Fruit fly (Drosophila melanogaster) whole organism, embryonic: ENCODE data around the gene Ccp84Ad.

ENCODE experiments used
- Awh ChIP-seq: fragments of 200-800 bp; sonication (Bioruptor generic); IDR thresholded peaks from 2 replicates; pipeline ENCODE4, ENCODE4 v1.3.6; 2022; ENCODE audit warnings: missing biosample characterization, missing genetic modification characterization
- BEAF-32 ChIP-seq: fragments of 200-800 bp; sonication (Bioruptor generic); optimal IDR thresholded peaks from 3 replicates; lab custom pipeline; 2017; ENCODE audit warnings: missing biosample characterization, missing genetic modification characterization, mild to moderate bottlenecking, moderate library complexity, missing genetic modification reagents
- CG10366 ChIP-seq: fragments of 200-800 bp; sonication (Bioruptor generic); IDR thresholded peaks from 2 replicates; pipeline ENCODE4 v1.3.6; 2022; ENCODE audit warnings: missing biosample characterization, missing genetic modification characterization
- CG10462 ChIP-seq: fragments of 200-800 bp; sonication (Bioruptor generic); optimal IDR thresholded peaks from 2 replicates; lab custom pipeline; 2016; ENCODE audit warnings: missing biosample characterization, missing genetic modification characterization
- CG10654 ChIP-seq: fragments of 200-800 bp; sonication (Bioruptor generic); optimal IDR thresholded peaks from 2 replicates; lab custom pipeline; 2016; ENCODE audit warnings: missing biosample characterization, missing genetic modification characterization
- CG10959 ChIP-seq: fragments of 200-800 bp; sonication (Bioruptor generic); IDR thresholded peaks from 2 replicates; pipeline ENCODE4 v1.3.6; 2022; ENCODE audit warnings: missing biosample characterization, missing genetic modification characterization
- CG11695 ChIP-seq: fragments of 200-800 bp; sonication (Bioruptor generic); IDR thresholded peaks from 3 replicates; pipeline ENCODE4 v1.3.6; 2022; ENCODE audit warnings: missing biosample characterization, missing genetic modification characterization
- CG12236 ChIP-seq: fragments of 200-800 bp; sonication (Bioruptor generic); optimal IDR thresholded peaks from 2 replicates; lab custom pipeline; 2016; ENCODE audit warnings: missing biosample characterization, missing genetic modification characterization
- CG12659 ChIP-seq: fragments of 200-800 bp; sonication (Bioruptor generic); optimal IDR thresholded peaks from 3 replicates; lab custom pipeline; 2017; ENCODE audit warnings: mild to moderate bottlenecking, missing biosample characterization, missing genetic modification reagents, missing genetic modification characterization
- CG13424 ChIP-seq: fragments of 200-800 bp; sonication (Bioruptor generic); optimal IDR thresholded peaks from 2 replicates; lab custom pipeline; 2019; ENCODE audit warnings: missing biosample characterization, mild to moderate bottlenecking, missing genetic modification characterization, moderate library complexity
- CG17912 ChIP-seq: fragments of 200-800 bp; sonication (Bioruptor generic); optimal IDR thresholded peaks from 2 replicates; lab custom pipeline; 2018; ENCODE audit warnings: missing biosample characterization, mild to moderate bottlenecking, missing genetic modification characterization
- CG2199 ChIP-seq: fragments of 200-800 bp; sonication (Bioruptor generic); IDR thresholded peaks from 3 replicates; pipeline ENCODE4 v1.3.6; 2022; ENCODE audit warnings: missing biosample characterization, missing genetic modification characterization
- CG2712 ChIP-seq: fragments of 200-800 bp; optimal IDR thresholded peaks from 3 replicates; lab custom pipeline; 2019; ENCODE audit warnings: missing biosample characterization, mild to moderate bottlenecking, missing genetic modification characterization, moderate library complexity
- CG3065 ChIP-seq: fragments of 200-800 bp; sonication (Bioruptor generic); optimal IDR thresholded peaks from 2 replicates; lab custom pipeline; 2016; ENCODE audit warnings: missing biosample characterization, missing genetic modification characterization
- CG32767 ChIP-seq: fragments of 200-800 bp; sonication (Bioruptor generic); IDR thresholded peaks from 2 replicates; pipeline ENCODE4 v1.3.6; 2022; ENCODE audit warnings: missing biosample characterization, missing genetic modification characterization
- CG4707 ChIP-seq: fragments of 200-800 bp; sonication (Bioruptor generic); optimal IDR thresholded peaks from 2 replicates; lab custom pipeline; 2018; ENCODE audit warnings: missing biosample characterization, mild to moderate bottlenecking, missing genetic modification characterization, moderate library complexity
- CG6683 ChIP-seq: fragments of 200-800 bp; sonication (Bioruptor generic); optimal IDR thresholded peaks from 2 replicates; lab custom pipeline; 2017; ENCODE audit warnings: missing biosample characterization, mild to moderate bottlenecking, missing genetic modification characterization, missing genetic modification reagents
- CG8359 ChIP-seq: fragments of 200-800 bp; sonication (Bioruptor generic); optimal IDR thresholded peaks from 2 replicates; lab custom pipeline; 2017; ENCODE audit warnings: missing biosample characterization, mild to moderate bottlenecking, missing genetic modification characterization, borderline replicate concordance
- CG9215 ChIP-seq: fragments of 200-800 bp; sonication (Bioruptor generic); IDR thresholded peaks from 2 replicates; pipeline ENCODE4 v1.3.6; 2022; ENCODE audit warnings: missing biosample characterization, missing genetic modification characterization
- CG9609 ChIP-seq: fragments of 200-800 bp; sonication (Bioruptor generic); optimal IDR thresholded peaks from 3 replicates; lab custom pipeline; 2016; ENCODE audit warnings: missing biosample characterization, missing genetic modification characterization
- CG9797 ChIP-seq: fragments of 200-800 bp; sonication (Bioruptor generic); optimal IDR thresholded peaks from 3 replicates; lab custom pipeline; 2018; ENCODE audit warnings: missing biosample characterization, mild to moderate bottlenecking, missing genetic modification characterization
- CG9817 ChIP-seq: fragments of 200-800 bp; sonication (Bioruptor generic); optimal IDR thresholded peaks from 2 replicates; lab custom pipeline; 2018; ENCODE audit warnings: missing biosample characterization, mild to moderate bottlenecking, missing genetic modification characterization, moderate library complexity
- Camta ChIP-seq: fragments of 200-800 bp; sonication (Bioruptor generic); optimal IDR thresholded peaks from 2 replicates; lab custom pipeline; 2016; ENCODE audit warnings: missing biosample characterization, missing genetic modification characterization
- CoRest ChIP-seq: fragments of 200-800 bp; sonication (Bioruptor generic); optimal IDR thresholded peaks from 3 replicates; lab custom pipeline; 2018; ENCODE audit warnings: missing biosample characterization, mild to moderate bottlenecking, missing genetic modification characterization, moderate library complexity
- D ChIP-seq, 2 experiments: fragments of 200-800 bp in 1 of 2; fragments of >200 bp in 1 of 2; sonication (Bioruptor generic) in 1 of 2; optimal IDR thresholded peaks; 2 replicates in 1 of 2; 3 replicates in 1 of 2; lab custom pipeline; 2017; ENCODE audit warnings: mild to moderate bottlenecking in 1 of 2, missing biosample characterization in 1 of 2, missing genetic modification characterization in 1 of 2, missing genetic modification reagents in 1 of 2
- Elba2 ChIP-seq: fragments of 200-800 bp; sonication (Bioruptor generic); optimal IDR thresholded peaks from 3 replicates; lab custom pipeline; 2016; ENCODE audit warnings: missing biosample characterization, missing genetic modification characterization
- HmgZ ChIP-seq: fragments of 200-800 bp; sonication (Bioruptor generic); optimal IDR thresholded peaks from 2 replicates; lab custom pipeline; 2018; ENCODE audit warnings: missing biosample characterization, mild to moderate bottlenecking, missing genetic modification characterization
- Hmr ChIP-seq: fragments of 200-800 bp; sonication (Bioruptor generic); optimal IDR thresholded peaks from 3 replicates; lab custom pipeline; 2017; ENCODE audit warnings: mild to moderate bottlenecking, missing biosample characterization, missing genetic modification reagents, missing genetic modification characterization
- Hmx ChIP-seq: fragments of 200-800 bp; sonication (Bioruptor generic); optimal IDR thresholded peaks from 2 replicates; lab custom pipeline; 2016; ENCODE audit warnings: missing biosample characterization, missing genetic modification characterization
- Lhr ChIP-seq: fragments of 200-800 bp; sonication (Bioruptor generic); optimal IDR thresholded peaks from 3 replicates; lab custom pipeline; 2017; ENCODE audit warnings: mild to moderate bottlenecking, missing biosample characterization, missing genetic modification reagents, missing genetic modification characterization
- Sin3A ChIP-seq: fragments of >200 bp; optimal IDR thresholded peaks from 2 replicates; lab custom pipeline; 2018
- TFAM ChIP-seq: fragments of 200-800 bp; sonication (Bioruptor generic); optimal IDR thresholded peaks from 2 replicates; lab custom pipeline; 2017; ENCODE audit warnings: missing biosample characterization, missing genetic modification characterization, inconsistent platforms
- Vsx1 ChIP-seq: fragments of 200-800 bp; sonication (Bioruptor generic); optimal IDR thresholded peaks from 2 replicates; lab custom pipeline; 2017; ENCODE audit warnings: missing biosample characterization, mild to moderate bottlenecking, missing genetic modification characterization, missing genetic modification reagents
- Xbp1 ChIP-seq: fragments of 200-800 bp; sonication (Bioruptor generic); optimal IDR thresholded peaks from 3 replicates; lab custom pipeline; 2016; ENCODE audit warnings: missing biosample characterization, mild to moderate bottlenecking, missing genetic modification characterization
- bigmax ChIP-seq: fragments of 200-800 bp; sonication (Bioruptor generic); optimal IDR thresholded peaks from 2 replicates; lab custom pipeline; 2018; ENCODE audit warnings: missing biosample characterization, mild to moderate bottlenecking, missing genetic modification characterization
- cas ChIP-seq: fragments of 200-800 bp; sonication (Bioruptor generic); IDR thresholded peaks from 2 replicates; pipeline ENCODE4 v1.3.6; 2022; ENCODE audit warnings: missing biosample characterization, missing genetic modification characterization
- chif ChIP-seq, 2 experiments: fragments of 200-800 bp; sonication (Bioruptor generic); optimal IDR thresholded peaks; 3 replicates each; lab custom pipeline; 2016; ENCODE audit warnings: missing biosample characterization in 2 of 2, missing genetic modification characterization in 2 of 2
- ci ChIP-seq: fragments of 200-800 bp; sonication (Bioruptor generic); IDR thresholded peaks from 3 replicates; pipeline ENCODE4 v1.3.6; 2022; ENCODE audit warnings: missing biosample characterization, missing genetic modification characterization
- danr ChIP-seq: fragments of 200-800 bp; sonication (Bioruptor generic); IDR thresholded peaks from 2 replicates; pipeline ENCODE4 v1.3.6; 2022; ENCODE audit warnings: missing biosample characterization, missing genetic modification characterization
- ems ChIP-seq: fragments of 200-800 bp; sonication (Bioruptor generic); optimal IDR thresholded peaks from 3 replicates; lab custom pipeline; 2016; ENCODE audit warnings: missing biosample characterization, missing genetic modification characterization
- fd102C ChIP-seq: fragments of 200-800 bp; sonication (Bioruptor generic); optimal IDR thresholded peaks from 2 replicates; lab custom pipeline; 2018; ENCODE audit warnings: missing biosample characterization, mild to moderate bottlenecking, missing genetic modification characterization, moderate library complexity
- ham ChIP-seq: fragments of 200-800 bp; sonication (Bioruptor generic); IDR thresholded peaks from 2 replicates; pipeline ENCODE4 v1.3.6; 2022; ENCODE audit warnings: missing biosample characterization, missing genetic modification characterization
- klu ChIP-seq: fragments of 200-800 bp; sonication (Bioruptor generic); IDR thresholded peaks from 2 replicates; pipeline ENCODE4 v1.3.6; 2022; ENCODE audit warnings: missing biosample characterization, missing genetic modification characterization
- lola ChIP-seq, 3 experiments: fragments of >200 bp in 2 of 3; fragments of 200-800 bp in 1 of 3; sonication (Bioruptor generic) in 1 of 3; optimal IDR thresholded peaks; 2 replicates each; lab custom pipeline; 2017 to 2019; ENCODE audit warnings: missing biosample characterization in 3 of 3, missing genetic modification characterization in 3 of 3, mild to moderate bottlenecking in 1 of 3, moderate library complexity in 1 of 3
- nerfin-1 ChIP-seq: fragments of 200-800 bp; sonication (Bioruptor generic); optimal IDR thresholded peaks from 3 replicates; lab custom pipeline; 2019; ENCODE audit warnings: missing biosample characterization, mild to moderate bottlenecking, missing genetic modification characterization, moderate library complexity
- otp ChIP-seq: fragments of 200-800 bp; sonication (Bioruptor generic); IDR thresholded peaks from 3 replicates; pipeline ENCODE4, ENCODE4 v1.3.6; 2022; ENCODE audit warnings: missing biosample characterization, missing genetic modification characterization
- prd ChIP-seq, 3 experiments: fragments of >200 bp in 2 of 3; fragments of 200-800 bp in 1 of 3; sonication (Bioruptor generic) in 1 of 3; optimal IDR thresholded peaks in 2 of 3; IDR thresholded peaks in 1 of 3; 2 replicates in 2 of 3; 3 replicates in 1 of 3; pipeline versions ENCODE4 v1.3.6 to Lab custom; 2017 to 2022; ENCODE audit warnings: missing biosample characterization in 1 of 3, missing genetic modification characterization in 1 of 3
- repo ChIP-seq: fragments of 200-800 bp; sonication (Bioruptor generic); optimal IDR thresholded peaks from 2 replicates; lab custom pipeline; 2016; ENCODE audit warnings: missing biosample characterization, missing genetic modification characterization
- so ChIP-seq: fragments of 200-800 bp; sonication (Bioruptor generic); IDR thresholded peaks from 3 replicates; pipeline ENCODE4 v1.3.6; 2022; ENCODE audit warnings: missing biosample characterization, missing genetic modification characterization
- zen2 ChIP-seq: fragments of 200-800 bp; sonication (Bioruptor generic); IDR thresholded peaks from 3 replicates; pipeline ENCODE4 v1.3.6; 2022; ENCODE audit warnings: missing biosample characterization, missing genetic modification characterization; ENCODE audit not compliant: partially characterized antibody

The Ccp84Ad gene

dm6 chr3R:6659941-6660340, 32.6 kb upstream of the Ccp84Ad start, which contains the start of gene agt (continued):
- no peak for TF ChIP-seq ci (GFP tag; lab: Robert Waterston, UW)
- TF ChIP-seq Sin3A (lab: Kevin White, UChicago): peak; percentile 4
- no peak for TF ChIP-seq CG32767
- no peak for TF ChIP-seq CG10462 (GFP tag; lab: Kevin White, UChicago)
- no peak for TF ChIP-seq ham (GFP tag; lab: Robert Waterston, UW)
- TF ChIP-seq Xbp1 (GFP tag; lab: Kevin White, UChicago): no peak
- no peak for TF ChIP-seq so
- no peak for TF ChIP-seq CG11695 (GFP tag; lab: Robert Waterston, UW)
- peak; percentile 81 for TF ChIP-seq CG9797 (GFP tag; lab: Kevin White, UChicago)
- TF ChIP-seq Hmx (GFP tag; lab: Kevin White, UChicago): no peak
- TF ChIP-seq CG2199 (GFP tag; lab: Robert Waterston, UW): 0 out of 3 replicates have a peak, but pooled peaks have one; percentile 60
- peak; percentile 0 for TF ChIP-seq CG13424 (tag; lab: Kevin White, UChicago)
- no peak for TF ChIP-seq CG9609 (GFP tag; lab: Kevin White, UChicago)
- no peak for TF ChIP-seq CG10959 (GFP tag; lab: Robert Waterston, UW)
- TF ChIP-seq repo: no peak
- TF ChIP-seq prd (optimal IDR thresholded peaks at IDR 0.05; lab: Kevin White, UChicago): no peak
- 0 out of 3 replicates have a peak, but pooled peaks have one; percentile 6 for TF ChIP-seq prd (GFP tag; IDR thresholded peaks at IDR 0.05; lab: Robert Waterston, UW)
- no peak for TF ChIP-seq nerfin-1 (tag; lab: Kevin White, UChicago)
- peak; percentile 57 for TF ChIP-seq Hmr
- TF ChIP-seq TFAM (GFP tag; lab: Kevin White, UChicago): no peak
- no peak for TF ChIP-seq Vsx1 (GFP tag; lab: Kevin White, UChicago)
- peak; percentile 52 for TF ChIP-seq CoRest (tag; lab: Kevin White, UChicago)
- TF ChIP-seq Elba2 (GFP tag; lab: Kevin White, UChicago): no peak
- TF ChIP-seq CG17912: peak; percentile 5
- TF ChIP-seq Camta (GFP tag; lab: Kevin White, UChicago): no peak
- TF ChIP-seq CG3065 (GFP tag; lab: Kevin White, UChicago): no peak
- TF ChIP-seq Awh (GFP tag; lab: Robert Waterston, UW): no peak
- TF ChIP-seq BEAF-32: peak; percentile 51
- no peak for TF ChIP-seq CG10366 (GFP tag; lab: Robert Waterston, UW)
- TF ChIP-seq D (optimal IDR thresholded peaks at IDR 0.05; lab: Kevin White, UChicago): no peak
- TF ChIP-seq D (GFP tag; optimal IDR thresholded peaks at IDR 0.05; lab: Kevin White, UChicago): no peak
- TF ChIP-seq CG9215 (GFP tag; lab: Robert Waterston, UW): no peak
- no peak for TF ChIP-seq ems (GFP tag; lab: Kevin White, UChicago)
- TF ChIP-seq CG6683 (GFP tag; lab: Kevin White, UChicago): no peak
- TF ChIP-seq otp (GFP tag; lab: Robert Waterston, UW): no peak
- TF ChIP-seq lola (GFP tag; optimal IDR thresholded peaks at IDR 0.05; lab: Kevin White, UChicago): no peak
- TF ChIP-seq CG10654 (GFP tag; lab: Kevin White, UChicago): no peak
- no peak for TF ChIP-seq zen2
- no peak for TF ChIP-seq bigmax
- TF ChIP-seq CG2712 (tag; lab: Kevin White, UChicago): peak; percentile 50
- TF ChIP-seq CG12236 (GFP tag; lab: Kevin White, UChicago): no peak
- no peak for TF ChIP-seq CG8359 (GFP tag; lab: Kevin White, UChicago)
- peak; percentile 49 for TF ChIP-seq CG12659
- no peak for TF ChIP-seq fd102C (GFP tag; lab: Kevin White, UChicago)
- TF ChIP-seq danr: no peak
- peak; percentile 82 for TF ChIP-seq Lhr
- peak; percentile 11 for TF ChIP-seq CG9817 (tag; lab: Kevin White, UChicago)
- no peak for TF ChIP-seq CG4707
- no peak for TF ChIP-seq klu (GFP tag; lab: Robert Waterston, UW)
- no peak for TF ChIP-seq cas
- peak; percentile 77 for TF ChIP-seq HmgZ (tag; lab: Kevin White, UChicago)
- TF ChIP-seq chif (GFP tag; optimal IDR thresholded peaks at IDR 0.05; lab: Kevin White, UChicago): no peak
